Fruit fly (Drosophila melanogaster) whole organism, pupa: ENCODE results near the gene CG43732.

Experiments
- CG10348 ChIP-seq: fragments of 200-800 bp; sonication (Bioruptor generic); IDR thresholded peaks from 2 replicates; pipeline ENCODE4 v1.3.6; 2022; ENCODE audit warnings: missing biosample characterization, missing genetic modification characterization
- CG12605 ChIP-seq: fragments of 200-800 bp; sonication (Bioruptor generic); IDR thresholded peaks from 2 replicates; pipeline ENCODE4 v1.3.6; 2022; ENCODE audit warnings: missing biosample characterization, missing genetic modification characterization
- CG13204 ChIP-seq: fragments of 200-800 bp; sonication (Bioruptor generic); optimal IDR thresholded peaks from 2 replicates; lab custom pipeline; 2018; ENCODE audit warnings: missing biosample characterization, mild to moderate bottlenecking, missing genetic modification characterization, moderate library complexity
- CG14655 ChIP-seq: fragments of 200-800 bp; sonication (Bioruptor generic); optimal IDR thresholded peaks from 3 replicates; lab custom pipeline; 2017; ENCODE audit warnings: mild to moderate bottlenecking, missing biosample characterization, missing genetic modification reagents, missing genetic modification characterization
- CG15710 ChIP-seq: fragments of 200-800 bp; sonication (Bioruptor generic); optimal IDR thresholded peaks from 2 replicates; lab custom pipeline; 2018; ENCODE audit warnings: missing biosample characterization, mild to moderate bottlenecking, missing genetic modification characterization, moderate library complexity
- CG17806 ChIP-seq: fragments of 200-800 bp; sonication (Bioruptor generic); optimal IDR thresholded peaks from 2 replicates; lab custom pipeline; 2018; ENCODE audit warnings: missing biosample characterization, mild to moderate bottlenecking, missing genetic modification characterization, moderate library complexity
- CG32121 ChIP-seq: fragments of 200-800 bp; sonication (Bioruptor generic); IDR thresholded peaks from 2 replicates; pipeline ENCODE4 v1.3.6; 2022; ENCODE audit warnings: missing biosample characterization, missing genetic modification characterization
- CG34367 ChIP-seq: fragments of 200-800 bp; sonication (Bioruptor generic); optimal IDR thresholded peaks from 2 replicates; lab custom pipeline; 2018; ENCODE audit warnings: missing biosample characterization, mild to moderate bottlenecking, missing genetic modification characterization
- CG4496 ChIP-seq: fragments of 200-800 bp; sonication (Bioruptor generic); IDR thresholded peaks from 3 replicates; pipeline ENCODE4 v1.3.6; 2022; ENCODE audit warnings: missing biosample characterization, missing genetic modification characterization
- CG8159 ChIP-seq: fragments of 200-800 bp; sonication (Bioruptor generic); optimal IDR thresholded peaks from 3 replicates; lab custom pipeline; 2018; ENCODE audit warnings: missing biosample characterization, mild to moderate bottlenecking, missing genetic modification characterization, moderate library complexity
- CG8301 ChIP-seq: fragments of 200-800 bp; sonication (Bioruptor generic); optimal IDR thresholded peaks from 2 replicates; lab custom pipeline; 2018; ENCODE audit warnings: missing biosample characterization, mild to moderate bottlenecking, missing genetic modification characterization
- CG9948 ChIP-seq: fragments of 200-800 bp; sonication (Bioruptor generic); optimal IDR thresholded peaks from 2 replicates; lab custom pipeline; 2018; ENCODE audit warnings: missing biosample characterization, mild to moderate bottlenecking, missing genetic modification characterization, moderate library complexity
- D1 ChIP-seq: fragments of 200-800 bp; sonication (Bioruptor generic); optimal IDR thresholded peaks from 2 replicates; lab custom pipeline; 2018; ENCODE audit warnings: missing biosample characterization, mild to moderate bottlenecking, missing genetic modification characterization, moderate library complexity
- EcR ChIP-seq: fragments of 200-800 bp; sonication (Bioruptor generic); optimal IDR thresholded peaks from 3 replicates; lab custom pipeline; 2019; ENCODE audit warnings: missing biosample characterization, missing genetic modification characterization, mild to moderate bottlenecking, moderate library complexity, missing genetic modification reagents
- Ets98B ChIP-seq: fragments of 200-800 bp; sonication (Bioruptor generic); IDR thresholded peaks from 2 replicates; pipeline ENCODE4 v1.3.6; 2022; ENCODE audit warnings: missing biosample characterization, missing genetic modification characterization
- Pif1A ChIP-seq: fragments of 200-800 bp; sonication (Bioruptor generic); optimal IDR thresholded peaks from 3 replicates; lab custom pipeline; 2016; ENCODE audit warnings: missing biosample characterization, missing genetic modification characterization
- Pif1B ChIP-seq: fragments of 200-800 bp; sonication (Bioruptor generic); optimal IDR thresholded peaks from 3 replicates; lab custom pipeline; 2016; ENCODE audit warnings: missing biosample characterization, missing genetic modification characterization
- Snoo ChIP-seq: fragments of 200-800 bp; sonication (Bioruptor generic); optimal IDR thresholded peaks from 3 replicates; lab custom pipeline; 2017; ENCODE audit warnings: missing biosample characterization, mild to moderate bottlenecking, missing genetic modification characterization, inconsistent platforms
- fd96Ca ChIP-seq: fragments of 200-800 bp; sonication (Bioruptor generic); IDR thresholded peaks from 3 replicates; pipeline ENCODE4 v1.3.6; 2022; ENCODE audit warnings: missing biosample characterization, missing genetic modification characterization
- gl ChIP-seq: fragments of 200-800 bp; sonication (Bioruptor generic); optimal IDR thresholded peaks from 2 replicates; lab custom pipeline; 2018; ENCODE audit warnings: missing biosample characterization, mild to moderate bottlenecking, missing genetic modification characterization
- rn ChIP-seq: fragments of 200-800 bp; sonication (Bioruptor generic); IDR thresholded peaks from 2 replicates; pipeline ENCODE4 v1.3.6; 2022; ENCODE audit warnings: missing biosample characterization, missing genetic modification characterization

Gene CG43732

DNA sequence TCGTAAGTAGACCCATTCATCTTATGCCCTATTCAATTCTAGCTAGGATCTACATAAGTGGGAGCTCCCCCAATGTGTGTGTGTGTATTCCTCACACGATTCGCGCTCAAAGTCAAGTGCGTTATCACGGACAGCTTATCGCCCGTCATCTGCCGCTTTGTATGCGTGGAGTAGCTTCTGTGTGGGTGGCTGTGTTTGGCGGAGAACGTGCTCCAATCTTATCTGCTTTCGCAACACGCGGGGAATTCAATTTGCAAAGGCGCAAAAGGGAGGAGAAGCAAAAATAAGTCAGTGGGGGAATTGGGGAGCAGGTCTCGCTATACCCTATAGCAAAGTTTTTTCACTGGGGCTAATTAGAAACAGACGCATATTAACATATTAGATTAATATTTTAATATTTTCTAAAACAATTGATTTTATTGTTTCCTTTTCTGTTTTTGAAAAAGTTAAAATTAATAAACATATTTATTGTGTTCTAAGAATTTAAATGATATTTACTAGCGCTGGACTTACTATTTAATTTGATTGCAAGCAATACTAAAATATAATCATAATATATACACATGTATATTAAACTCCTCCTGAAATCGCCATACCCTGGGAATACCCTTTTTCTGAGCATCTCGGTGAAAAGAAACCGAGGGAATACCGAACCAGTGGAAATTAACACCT lies 35.3 kb downstream of the CG43732 start:
- TF ChIP-seq fd96Ca (GFP tag; lab: Robert Waterston, UW): no peak
- peak; percentile 56 for TF ChIP-seq CG34367 (tag; lab: Kevin White, UChicago)
- TF ChIP-seq D1: peak; percentile 43
- TF ChIP-seq CG17806 (tag; lab: Kevin White, UChicago): peak; percentile 74
- TF ChIP-seq CG10348: no peak
- TF ChIP-seq CG32121 (GFP tag; lab: Robert Waterston, UW): 0 out of 2 replicates have a peak, but pooled peaks have one; percentile 29
- peak; percentile 22 for TF ChIP-seq EcR (GFP tag; lab: Kevin White, UChicago)
- peak; percentile 54 for TF ChIP-seq rn (GFP tag; lab: Robert Waterston, UW)
- TF ChIP-seq CG8159: peak; percentile 90
- TF ChIP-seq Pif1A (GFP tag; lab: Kevin White, UChicago): peak; percentile 40
- TF ChIP-seq CG14655 (GFP tag; lab: Kevin White, UChicago): peak; percentile 87
- no peak for TF ChIP-seq gl (tag; lab: Kevin White, UChicago)
- TF ChIP-seq CG8301 (tag; lab: Kevin White, UChicago): peak; percentile 76
- TF ChIP-seq CG13204 (GFP tag; lab: Kevin White, UChicago): no peak
- peak; percentile 80 for TF ChIP-seq CG15710 (tag; lab: Kevin White, UChicago)
- TF ChIP-seq Snoo (tag; lab: Kevin White, UChicago): peak; percentile 87
- TF ChIP-seq Pif1B: peak; percentile 38
- no peak for TF ChIP-seq Ets98B (GFP tag; lab: Robert Waterston, UW)
- peak; percentile 85 for TF ChIP-seq CG9948 (tag; lab: Kevin White, UChicago)
- TF ChIP-seq CG12605: no peak
- TF ChIP-seq CG4496 (GFP tag; lab: Robert Waterston, UW): no peak
- TF ChIP-seq, all 21 proteins: peak for 14

dm6 chr3R:18986089-18986887 lies 36.3 kb downstream of the CG43732 start:
- no peak; the same call in 1 of the 2 replicates for TF ChIP-seq Ets98B (GFP tag; lab: Robert Waterston, UW)
- no peak for TF ChIP-seq CG13204 (GFP tag; lab: Kevin White, UChicago)
- TF ChIP-seq CG14655 (GFP tag; lab: Kevin White, UChicago): peak; percentile 2
- peak; percentile 15 for TF ChIP-seq CG8159
- TF ChIP-seq CG10348: no peak

DNA sequence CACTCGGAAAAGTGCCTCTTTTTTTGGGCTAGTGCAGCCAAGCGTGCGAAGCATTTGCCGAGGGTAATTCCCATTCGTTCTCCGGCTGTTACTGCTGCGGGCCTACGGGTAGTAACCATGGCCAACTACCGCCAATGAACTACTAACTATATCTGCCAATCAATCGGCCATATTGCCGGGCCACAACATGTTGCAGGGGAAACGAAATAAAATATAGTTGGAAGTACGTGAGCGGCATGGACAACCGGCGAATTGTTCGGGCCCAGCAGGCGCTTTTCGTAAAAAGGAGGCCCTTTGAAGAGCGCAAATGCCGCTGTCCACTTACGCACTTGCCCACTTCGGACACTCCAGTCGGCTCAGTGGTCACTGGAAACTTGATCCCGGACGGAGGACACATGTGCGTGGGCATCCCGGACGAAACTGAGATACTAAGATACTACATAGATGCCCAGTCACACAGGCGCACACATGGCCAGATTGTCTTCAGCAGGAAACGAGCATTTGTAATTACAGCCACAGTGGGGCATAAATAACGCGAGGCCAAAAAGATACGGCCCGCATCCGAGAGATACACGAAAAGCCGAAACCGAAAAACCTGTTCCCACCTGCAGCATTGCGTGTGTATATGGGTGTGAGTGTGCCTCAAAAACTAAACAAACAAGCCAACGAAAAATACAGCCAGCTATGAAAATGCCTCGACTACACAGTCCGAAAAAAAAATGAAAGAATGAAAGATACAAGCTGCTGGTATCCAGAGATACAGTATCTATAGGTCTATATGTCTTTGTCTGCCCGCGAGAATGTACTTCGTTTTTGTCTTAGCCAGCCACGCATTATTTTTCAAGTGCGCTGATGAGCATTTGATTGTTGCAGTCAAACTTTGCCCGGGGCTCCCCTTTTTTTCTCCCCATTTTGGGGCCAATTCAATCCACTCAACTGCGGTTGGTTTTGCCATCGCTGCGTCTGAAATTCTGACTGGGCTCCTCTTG lies 37.7 kb downstream of the CG43732 start:
- TF ChIP-seq fd96Ca (GFP tag; lab: Robert Waterston, UW) (peak; percentile 46; the same call in 1 of the 3 replicates), D1 (no peak), Pif1B (peak; percentile 8), Snoo (tag; lab: Kevin White, UChicago) (no peak), Pif1A (GFP tag; lab: Kevin White, UChicago) (peak; percentile 13), CG8159 (peak; percentile 46), CG15710 (tag; lab: Kevin White, UChicago) (peak; percentile 36), gl (tag; lab: Kevin White, UChicago) (no peak), Ets98B (GFP tag; lab: Robert Waterston, UW) (no peak), CG17806 (tag; lab: Kevin White, UChicago) (peak; percentile 38), rn (GFP tag; lab: Robert Waterston, UW) (no peak), CG4496 (GFP tag; lab: Robert Waterston, UW) (peak; percentile 56; the same call in 1 of the 3 replicates), CG12605 (no peak), EcR (GFP tag; lab: Kevin White, UChicago) (no peak), CG9948 (tag; lab: Kevin White, UChicago) (no peak), CG14655 (GFP tag; lab: Kevin White, UChicago) (peak; percentile 61), CG13204 (GFP tag; lab: Kevin White, UChicago) (no peak), CG10348 (no peak), CG8301 (tag; lab: Kevin White, UChicago) (peak; percentile 58), CG34367 (tag; lab: Kevin White, UChicago) (no peak), CG32121 (GFP tag; lab: Robert Waterston, UW) (peak; percentile 23; the same call in 1 of the 2 replicates)

DNA sequence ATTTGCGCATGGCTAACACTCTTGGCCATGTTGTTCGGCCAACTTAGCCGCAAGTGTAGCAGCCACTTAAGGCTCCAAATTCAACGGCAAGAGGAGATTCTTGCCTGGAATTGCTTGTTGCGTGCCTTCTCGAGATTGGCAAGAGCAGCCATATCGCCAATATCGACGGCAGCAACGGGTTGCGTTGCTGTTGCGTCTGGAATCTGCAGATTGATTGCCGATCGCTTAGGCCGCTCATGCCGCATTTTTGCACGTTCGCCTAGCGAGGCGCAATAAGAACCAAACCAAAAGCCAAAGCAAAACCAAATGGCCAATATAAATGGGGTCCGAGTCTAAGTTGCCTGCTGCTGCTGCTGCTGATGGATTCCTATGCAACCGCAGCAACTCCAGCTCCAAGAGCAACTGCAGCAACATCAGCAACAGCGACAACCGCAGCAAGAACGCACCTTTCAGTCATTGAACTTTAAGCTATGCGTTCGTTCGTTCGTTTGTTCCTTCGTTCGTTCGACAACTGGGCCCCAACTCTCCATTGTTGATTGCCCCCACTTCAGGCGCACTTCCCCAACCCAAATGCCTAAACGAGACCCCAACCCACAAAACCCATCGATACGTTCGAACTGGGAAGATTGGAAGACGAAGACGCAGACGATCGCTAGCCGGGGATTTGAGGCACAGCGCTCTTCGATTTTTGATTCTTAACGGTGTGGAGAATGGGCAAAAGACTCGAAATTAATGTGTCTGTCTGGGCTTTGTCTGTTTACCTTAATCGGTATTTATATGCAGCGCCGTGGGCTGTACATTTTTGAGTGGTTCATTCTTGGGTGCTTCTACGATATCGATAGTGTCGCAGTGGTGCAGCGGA lies 39.2 kb downstream of the CG43732 start:
- TF ChIP-seq EcR (GFP tag; lab: Kevin White, UChicago) (peak; percentile 86), D1 (no peak), Pif1A (GFP tag; lab: Kevin White, UChicago) (no peak)
